Fruit fly (Drosophila melanogaster) Kc167 (cell line): ENCODE results near the gene mrva.

Experiments
- Myc ChIP-seq: fragments of >200 bp; optimal IDR thresholded peaks from 2 replicates; lab custom pipeline; 2017; ENCODE audit warnings: missing external identifiers
- Sin3A ChIP-seq: fragments of >200 bp; optimal IDR thresholded peaks from 2 replicates; lab custom pipeline; 2018; ENCODE audit warnings: missing external identifiers
- h ChIP-seq: fragments of >200 bp; optimal IDR thresholded peaks from 3 replicates; lab custom pipeline; 2018; ENCODE audit warnings: missing external identifiers
- insv ChIP-seq: fragments of >200 bp; optimal IDR thresholded peaks from 3 replicates; lab custom pipeline; 2018; ENCODE audit warnings: missing external identifiers
- psq ChIP-seq: fragments of >200 bp; optimal IDR thresholded peaks from 2 replicates; lab custom pipeline; 2017; ENCODE audit warnings: missing external identifiers
- ttk ChIP-seq: sonication (Bioruptor generic); optimal IDR thresholded peaks from 2 replicates; lab custom pipeline; 2017; ENCODE audit warnings: missing external identifiers

Gene mrva

dm6 chr3L:7328567-7329253 is at the start of gene mrva, which contains the start of the genes CG42307 and mus312:
mrva (minus strand) TSS chr3L:7328842.
CG42307 (plus strand) TSS chr3L:7329132.
mus312 (plus strand) TSS chr3L:7329132.
- TF ChIP-seq psq (no peak), insv (lab: Kevin White, UChicago) (no peak), Myc (no peak), h (no peak), ttk (lab: Kevin White, UChicago) (no peak), Sin3A (lab: Kevin White, UChicago) (no peak)

- TF ChIP-seq ttk (lab: Kevin White, UChicago) (no peak), h (no peak), insv (lab: Kevin White, UChicago) (no peak), psq (no peak), Myc (no peak), Sin3A (lab: Kevin White, UChicago) (no peak)
These were observed 48.2 kb upstream of the mrva start for dm6 chr3L:7376830-7377229.

dm6 chr3L:7376151-7376550 is 47.5 kb upstream of the mrva start:
- no peak for TF ChIP-seq Myc

- TF ChIP-seq psq (no peak), Myc (no peak), insv (lab: Kevin White, UChicago) (no peak), Sin3A (lab: Kevin White, UChicago) (no peak), h (no peak), ttk (lab: Kevin White, UChicago) (no peak)
These were observed 42.6 kb upstream of the mrva start for dm6 chr3L:7371290-7371689.

- TF ChIP-seq insv (lab: Kevin White, UChicago) (no peak), h (no peak), Myc (no peak), psq (no peak)
These were observed 41.7 kb upstream of the mrva start for dm6 chr3L:7370231-7370882.

dm6 chr3L:7369543-7369942 is 40.9 kb upstream of the mrva start, which contains the start of gene akirin:
akirin (plus strand) TSS chr3L:7369843.
- TF ChIP-seq Sin3A (lab: Kevin White, UChicago) (no peak), h (no peak), psq (no peak), ttk (lab: Kevin White, UChicago) (no peak), insv (lab: Kevin White, UChicago) (no peak), Myc (no peak)

dm6 chr3L:7368934-7369333 is 40.3 kb upstream of the mrva start, which contains the start of gene Sh3beta:
Sh3beta (minus strand) TSS chr3L:7369260.
- TF ChIP-seq insv (lab: Kevin White, UChicago) (no peak), Sin3A (lab: Kevin White, UChicago) (no peak), psq (no peak), Myc (no peak), ttk (lab: Kevin White, UChicago) (no peak), h (no peak)

- no peak for TF ChIP-seq psq
- no peak for TF ChIP-seq ttk (lab: Kevin White, UChicago)
- no peak for TF ChIP-seq Sin3A (lab: Kevin White, UChicago)
- no peak for TF ChIP-seq insv (lab: Kevin White, UChicago)
- TF ChIP-seq h, result no peak
- TF ChIP-seq Myc, result no peak
These were observed 39.4 kb upstream of the mrva start for dm6 chr3L:7367798-7368678.

dm6 chr3L:7364717-7365278 is 36.2 kb upstream of the mrva start:
- TF ChIP-seq h, result no peak
- no peak for TF ChIP-seq psq
- no peak for TF ChIP-seq Sin3A (lab: Kevin White, UChicago)
- TF ChIP-seq ttk (lab: Kevin White, UChicago), result no peak
- no peak for TF ChIP-seq insv (lab: Kevin White, UChicago)
- TF ChIP-seq Myc, result no peak

dm6 chr3L:7361095-7361522 is 32.5 kb upstream of the mrva start:
- TF ChIP-seq Myc, result no peak
- no peak for TF ChIP-seq psq
- TF ChIP-seq ttk (lab: Kevin White, UChicago), result no peak
- TF ChIP-seq h, result no peak
- TF ChIP-seq Sin3A (lab: Kevin White, UChicago), result no peak
- no peak for TF ChIP-seq insv (lab: Kevin White, UChicago)

dm6 chr3L:7360324-7360852 is 31.7 kb upstream of the mrva start, which contains the start of gene Sec63:
Sec63 (plus strand) TSS chr3L:7360561.
- no peak for TF ChIP-seq Sin3A (lab: Kevin White, UChicago)

- TF ChIP-seq h, result no peak
- no peak for TF ChIP-seq Myc
- no peak for TF ChIP-seq psq
- no peak for TF ChIP-seq insv (lab: Kevin White, UChicago)
- TF ChIP-seq ttk (lab: Kevin White, UChicago), result no peak
- TF ChIP-seq Sin3A (lab: Kevin White, UChicago), result no peak
These were observed 31.2 kb upstream of the mrva start, which contains the start of gene pst for dm6 chr3L:7359827-7360323. pst (minus strand) TSS chr3L:7360263.
